Worm (Caenorhabditis elegans): ENCODE results near the gene nasp-1.

DNA sequence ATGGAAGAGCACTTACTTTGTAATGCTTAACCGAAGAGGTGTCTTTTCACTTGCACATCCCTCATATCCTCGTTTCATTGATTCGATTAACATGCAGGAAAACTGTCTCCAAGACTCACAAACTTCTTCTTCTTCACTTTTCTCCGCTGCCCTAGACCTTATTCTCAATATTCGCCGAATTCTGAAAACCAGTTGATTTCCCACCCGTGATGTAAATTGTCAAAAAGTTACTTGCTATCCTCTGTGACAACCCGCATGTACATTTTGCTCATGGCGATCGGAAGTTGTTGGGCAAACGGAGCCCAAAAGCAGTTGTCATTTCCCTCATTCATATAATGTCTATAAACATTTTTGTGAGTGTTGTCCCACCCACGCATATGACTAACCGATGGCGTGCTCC, 4.0 kb downstream of the nasp-1 start:
- TF ChIP-seq sea-2 (GFP tag; IDR thresholded peaks at IDR 0.05), result no peak
- no peak for TF ChIP-seq lag-1 (GFP tag; IDR thresholded peaks at IDR 0.05)
- TF ChIP-seq ztf-28 (GFP tag; IDR thresholded peaks at IDR 0.05), result no peak
- TF ChIP-seq sptf-2 (GFP tag; optimal IDR thresholded peaks at IDR 0.05), result no peak
- TF ChIP-seq nfyb-1 (GFP tag; IDR thresholded peaks at IDR 0.05), result no peak
- no peak for TF ChIP-seq K12H6.12 (tag; optimal IDR thresholded peaks at IDR 0.05)
- no peak for TF ChIP-seq madf-3 (GFP tag; IDR thresholded peaks at IDR 0.05)
